Worm (Caenorhabditis elegans) whole organism, L4 larva: ENCODE results near the gene scl-15.

Source experiments
- ama-1 ChIP-seq: fragments of 150-350 bp; optimal IDR thresholded peaks from 2 replicates; lab custom pipeline; 2014; ENCODE audit warnings: inconsistent platforms, mixed read lengths
- ceh-28 ChIP-seq: fragments of 150-350 bp; optimal IDR thresholded peaks from 2 replicates; lab custom pipeline; 2014; ENCODE audit warnings: missing biosample characterization, missing genetic modification reagents, missing genetic modification characterization
- ctbp-1 ChIP-seq: fragments of 200-800 bp; sonication (Bioruptor generic); IDR thresholded peaks from 2 replicates; pipeline ENCODE4 v1.3.6; 2022; ENCODE audit warnings: missing genetic modification reagents, missing genetic modification characterization, missing compliant biosample characterization
- dmd-8 ChIP-seq: fragments of 200-800 bp; sonication (Bioruptor generic); IDR thresholded peaks from 2 replicates; pipeline ENCODE4 v1.3.6; 2022; ENCODE audit warnings: missing genetic modification characterization, missing compliant biosample characterization
- lsy-2 ChIP-seq, 2 experiments: fragments of 150-350 bp in 1 of 2; sonication (generic microtip) in 1 of 2; optimal IDR thresholded peaks; 2 replicates each; lab custom pipeline; 2014 to 2017; ENCODE audit warnings: missing biosample characterization in 2 of 2, missing genetic modification characterization in 2 of 2
- mep-1 ChIP-seq: fragments of 150-350 bp; sonication (generic microtip); optimal IDR thresholded peaks from 3 replicates; lab custom pipeline; 2014; ENCODE audit warnings: missing biosample characterization, missing genetic modification characterization
- pha-4 ChIP-seq, 2 experiments: fragments of 150-350 bp in 1 of 2; fragments of 200-800 bp in 1 of 2; sonication (Bioruptor generic) in 1 of 2; IDR thresholded peaks in 1 of 2; optimal IDR thresholded peaks in 1 of 2; 2 replicates each; pipeline versions ENCODE4 v1.3.6 to Lab custom; 2014 to 2022; ENCODE audit warnings: missing genetic modification characterization in 2 of 2, missing genetic modification reagents in 2 of 2, missing biosample characterization in 1 of 2, missing compliant biosample characterization in 1 of 2
- snpc-4 ChIP-seq: fragments of 150-350 bp; optimal IDR thresholded peaks from 2 replicates; lab custom pipeline; 2014; ENCODE audit warnings: missing biosample characterization, missing genetic modification characterization
- zag-1 ChIP-seq: fragments of 150-350 bp; optimal IDR thresholded peaks from 2 replicates; lab custom pipeline; 2014; ENCODE audit warnings: missing biosample characterization, missing genetic modification characterization

DNA sequence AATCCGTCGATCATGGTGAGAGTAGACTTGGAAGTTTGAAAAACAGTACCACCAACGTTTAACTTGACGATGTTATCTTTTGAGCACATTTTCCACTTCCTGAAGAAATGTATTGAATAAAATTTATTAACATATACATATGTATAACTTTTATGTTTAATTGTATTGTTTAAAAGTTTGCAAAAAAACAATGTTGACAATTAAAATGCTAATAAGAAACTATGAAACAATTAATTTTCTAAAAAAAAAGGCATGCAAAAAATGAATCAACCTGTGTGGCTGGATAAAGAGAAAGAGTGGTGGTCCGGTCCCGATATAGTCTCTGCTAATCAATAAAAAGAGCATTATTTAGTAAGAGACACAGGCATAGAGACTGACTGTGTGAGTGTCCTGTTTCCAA lies 49.7 kb downstream of the scl-15 start, which contains the start of gene C17F4.8:
- TF ChIP-seq lsy-2 (tag; optimal IDR thresholded peaks at IDR 0.05; lab: Kevin White, UChicago) (no peak), snpc-4 (no peak), ama-1 (lab: Kevin White, UChicago) (no peak), mep-1 (tag; lab: Kevin White, UChicago) (no peak), ceh-28 (tag; lab: Kevin White, UChicago) (no peak), pha-4 (GFP tag; IDR thresholded peaks at IDR 0.05; lab: Robert Waterston, UW) (no peak), pha-4 (tag; optimal IDR thresholded peaks at IDR 0.05; lab: Kevin White, UChicago) (no peak), zag-1 (tag; lab: Kevin White, UChicago) (no peak), dmd-8 (GFP tag; lab: Robert Waterston, UW) (no peak), ctbp-1 (GFP tag; lab: Robert Waterston, UW) (no peak)
